Worm (Caenorhabditis elegans): Measurements from ENCODE around the gene bckd-1A.

bckd-1A gene

DNA sequence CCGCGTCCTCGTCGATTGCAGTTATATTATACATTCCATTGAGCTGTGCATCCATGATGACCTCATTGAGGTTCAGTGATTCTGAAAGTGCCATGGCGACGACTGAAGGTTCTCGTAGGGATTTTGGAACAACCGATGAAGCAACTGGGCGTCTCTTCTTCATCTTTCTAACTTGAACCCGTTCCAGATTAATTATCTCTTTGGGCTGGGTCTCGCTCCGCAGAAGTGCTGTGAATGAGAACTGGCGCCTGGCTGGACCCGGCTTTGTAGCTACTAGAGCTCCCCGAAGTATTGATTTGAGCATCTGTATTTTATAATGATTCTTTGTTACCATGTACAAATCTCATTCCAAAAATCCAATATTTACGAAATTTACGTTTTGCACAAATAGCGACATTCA, 5.3 kb upstream of the bckd-1A start, which contains the start of gene ZK1010.2 (continued):
- TF ChIP-seq madf-10 (tag; optimal IDR thresholded peaks at IDR 0.05), result no peak
- TF ChIP-seq nfyb-1 (GFP tag; IDR thresholded peaks at IDR 0.05), result no peak
- no peak for TF ChIP-seq K12H6.12 (tag; optimal IDR thresholded peaks at IDR 0.05)
- TF ChIP-seq attf-3 (GFP tag; conservative IDR thresholded peaks at IDR 0.05), result no peak
- no peak for TF ChIP-seq zfh-2 (GFP tag; conservative IDR thresholded peaks at IDR 0.05)
- TF ChIP-seq hmg-1.2 (GFP tag; IDR thresholded peaks at IDR 0.05), result peak; percentile 29; the same call in 1 of the 2 replicates
- TF ChIP-seq chd-7 (tag; optimal IDR thresholded peaks at IDR 0.05), result peak; percentile 7
- no peak for TF ChIP-seq let-607 (tag; optimal IDR thresholded peaks at IDR 0.05)
- TF ChIP-seq egrh-3 (GFP tag; IDR thresholded peaks at IDR 0.05), result no peak
- TF ChIP-seq F57A8.1 (GFP tag; optimal IDR thresholded peaks at IDR 0.05), result no peak
- no peak for TF ChIP-seq ztf-22 (GFP tag; optimal IDR thresholded peaks at IDR 0.05)
- no peak for TF ChIP-seq nfya-2 (GFP tag; IDR thresholded peaks at IDR 0.05)
- no peak for TF ChIP-seq zim-3 (tag; optimal IDR thresholded peaks at IDR 0.05)
- no peak for TF ChIP-seq sdz-38 (tag; optimal IDR thresholded peaks at IDR 0.05)
- TF ChIP-seq tbx-9 (tag; optimal IDR thresholded peaks at IDR 0.05; ENCODE audit: borderline replicate concordance), result no peak
- no peak for TF ChIP-seq ccch-3 (GFP tag; optimal IDR thresholded peaks at IDR 0.05)
- no peak for TF ChIP-seq ZK185.1 (tag; optimal IDR thresholded peaks at IDR 0.05; ENCODE audit: poor library complexity, severe bottlenecking)
- no peak for TF ChIP-seq pha-4 (tag; optimal IDR thresholded peaks at IDR 0.05)
- no peak for TF ChIP-seq Y79H2A.3 (GFP tag; conservative IDR thresholded peaks at IDR 0.05)
- TF ChIP-seq egl-18 (GFP tag; IDR thresholded peaks at IDR 0.05), result no peak
- TF ChIP-seq Y53G8AR.9 (GFP tag; conservative IDR thresholded peaks at IDR 0.05), result peak; percentile 80; the same call in 1 of the 2 replicates
- peak; percentile 76 for TF ChIP-seq F49E8.2 (tag; optimal IDR thresholded peaks at IDR 0.05; ENCODE audit: insufficient read depth)
- no peak for TF ChIP-seq dpl-1 (GFP tag; optimal IDR thresholded peaks at IDR 0.05)
- TF ChIP-seq bed-1 (GFP tag; IDR thresholded peaks at IDR 0.05), result no peak
- no peak for TF ChIP-seq lir-1 (GFP tag; conservative IDR thresholded peaks at IDR 0.05)
- TF ChIP-seq mel-28 (tag; optimal IDR thresholded peaks at IDR 0.05; ENCODE audit: borderline replicate concordance), result no peak
- no peak for TF ChIP-seq T07F8.4 (tag; optimal IDR thresholded peaks at IDR 0.05)
- TF ChIP-seq dpff-1 (tag; optimal IDR thresholded peaks at IDR 0.05), result no peak
- no peak for TF ChIP-seq him-1 (tag; optimal IDR thresholded peaks at IDR 0.05)
- TF ChIP-seq ztf-25 (GFP tag; IDR thresholded peaks at IDR 0.05), result no peak
- TF ChIP-seq F57C9.4 (tag; optimal IDR thresholded peaks at IDR 0.05), result no peak
- peak; percentile 41; the same call in 1 of the 2 replicates for TF ChIP-seq D2030.7 (GFP tag; IDR thresholded peaks at IDR 0.05)
- no peak for TF ChIP-seq F37B4.10 (GFP tag; IDR thresholded peaks at IDR 0.05)
- no peak for TF ChIP-seq somi-1 (GFP tag; optimal IDR thresholded peaks at IDR 0.05)
- TF ChIP-seq ceh-79 (tag; optimal IDR thresholded peaks at IDR 0.05), result peak; percentile 26
- no peak for TF ChIP-seq nhr-80 (tag; optimal IDR thresholded peaks at IDR 0.05)
- TF ChIP-seq rpc-1 (optimal IDR thresholded peaks at IDR 0.05), result no peak
- TF ChIP-seq rpc-1 (tag; optimal IDR thresholded peaks at IDR 0.05), result no peak
- peak; percentile 74 for TF ChIP-seq ekl-4 (GFP tag; IDR thresholded peaks at IDR 0.05)
- no peak for TF ChIP-seq F52B5.7 (tag; optimal IDR thresholded peaks at IDR 0.05)
- peak; percentile 70 for TF ChIP-seq madf-6 (GFP tag; IDR thresholded peaks at IDR 0.05)
- TF ChIP-seq ztf-28 (GFP tag; IDR thresholded peaks at IDR 0.05), result no peak
- TF ChIP-seq attf-6 (GFP tag; IDR thresholded peaks at IDR 0.05), result 0 out of 2 replicates have a peak, but pooled peaks have one; percentile 54
- peak; percentile 74 for TF ChIP-seq athp-1 (tag; optimal IDR thresholded peaks at IDR 0.05)
- TF ChIP-seq atf-7 (tag; optimal IDR thresholded peaks at IDR 0.05), result no peak

All from whole organism, young adult.